Fruit fly (Drosophila melanogaster) whole organism, embryonic: Measurements from ENCODE around the gene CG16865.

ENCODE experiments used
- B-H1 ChIP-seq: fragments of 200-800 bp; sonication (Bioruptor generic); IDR thresholded peaks from 3 replicates; pipeline ENCODE4 v1.3.6; 2022; ENCODE audit warnings: missing biosample characterization, missing genetic modification characterization
- BEAF-32 ChIP-seq: fragments of 200-800 bp; sonication (Bioruptor generic); optimal IDR thresholded peaks from 3 replicates; lab custom pipeline; 2017; ENCODE audit warnings: missing biosample characterization, missing genetic modification characterization, mild to moderate bottlenecking, moderate library complexity, missing genetic modification reagents
- CG10209 ChIP-seq: fragments of 200-800 bp; sonication (Bioruptor generic); optimal IDR thresholded peaks from 3 replicates; lab custom pipeline; 2017; ENCODE audit warnings: missing biosample characterization, mild to moderate bottlenecking, missing genetic modification characterization, missing genetic modification reagents
- CG11247 ChIP-seq: fragments of 200-800 bp; sonication (Bioruptor generic); IDR thresholded peaks from 2 replicates; pipeline ENCODE4 v1.3.6; 2022; ENCODE audit warnings: missing biosample characterization, missing genetic modification characterization
- CG12769 ChIP-seq: fragments of 200-800 bp; sonication (Bioruptor generic); optimal IDR thresholded peaks from 2 replicates; lab custom pipeline; 2019; ENCODE audit warnings: missing biosample characterization, mild to moderate bottlenecking, missing genetic modification characterization, moderate library complexity
- CG13123 ChIP-seq: fragments of 200-800 bp; sonication (Bioruptor generic); optimal IDR thresholded peaks from 2 replicates; lab custom pipeline; 2016; ENCODE audit warnings: missing biosample characterization, missing genetic modification characterization
- CG13287 ChIP-seq: fragments of 200-800 bp; sonication (Bioruptor generic); IDR thresholded peaks from 2 replicates; pipeline ENCODE4 v1.3.6; 2022; ENCODE audit warnings: missing biosample characterization, missing genetic modification characterization; ENCODE audit not compliant: partially characterized antibody
- CG13775 ChIP-seq: fragments of 200-800 bp; sonication (Bioruptor generic); optimal IDR thresholded peaks from 3 replicates; lab custom pipeline; 2017; ENCODE audit warnings: missing biosample characterization, mild to moderate bottlenecking, missing genetic modification characterization
- CG14710 ChIP-seq: fragments of 200-800 bp; sonication (Bioruptor generic); optimal IDR thresholded peaks from 3 replicates; lab custom pipeline; 2019; ENCODE audit warnings: missing biosample characterization, mild to moderate bottlenecking, missing genetic modification characterization, moderate library complexity
- CG14860 ChIP-seq: fragments of 200-800 bp; sonication (Bioruptor generic); IDR thresholded peaks from 3 replicates; pipeline ENCODE4 v1.3.6; 2022; ENCODE audit warnings: missing biosample characterization, missing genetic modification characterization; ENCODE audit not compliant: partially characterized antibody
- CG15514 ChIP-seq: fragments of 200-800 bp; sonication (Bioruptor generic); optimal IDR thresholded peaks from 3 replicates; lab custom pipeline; 2017; ENCODE audit warnings: missing biosample characterization, missing genetic modification characterization, mild to moderate bottlenecking, moderate library complexity, missing genetic modification reagents
- CG17186 ChIP-seq: fragments of 200-800 bp; sonication (Bioruptor generic); optimal IDR thresholded peaks from 3 replicates; lab custom pipeline; 2017; ENCODE audit warnings: missing biosample characterization, missing genetic modification reagents, missing genetic modification characterization
- CG2116 ChIP-seq: fragments of 200-800 bp; sonication (Bioruptor generic); optimal IDR thresholded peaks from 3 replicates; lab custom pipeline; 2018; ENCODE audit warnings: missing biosample characterization, mild to moderate bottlenecking, missing genetic modification characterization
- CG2875 ChIP-seq: fragments of 200-800 bp; sonication (Bioruptor generic); optimal IDR thresholded peaks from 2 replicates; lab custom pipeline; 2017; ENCODE audit warnings: missing biosample characterization, mild to moderate bottlenecking, missing genetic modification characterization, missing genetic modification reagents
- CG34224 ChIP-seq: fragments of 200-800 bp; sonication (Bioruptor generic); IDR thresholded peaks from 3 replicates; pipeline ENCODE4 v1.3.6; 2022; ENCODE audit warnings: missing biosample characterization, missing genetic modification characterization; ENCODE audit not compliant: partially characterized antibody
- CG4282 ChIP-seq: fragments of 200-800 bp; sonication (Bioruptor generic); optimal IDR thresholded peaks from 2 replicates; lab custom pipeline; 2016; ENCODE audit warnings: missing biosample characterization, missing genetic modification characterization
- CG6791 ChIP-seq: fragments of 200-800 bp; sonication (Bioruptor generic); IDR thresholded peaks from 3 replicates; pipeline ENCODE4 v1.3.6; 2022; ENCODE audit warnings: missing biosample characterization, missing genetic modification characterization; ENCODE audit not compliant: partially characterized antibody
- CG9215 ChIP-seq: fragments of 200-800 bp; sonication (Bioruptor generic); IDR thresholded peaks from 2 replicates; pipeline ENCODE4 v1.3.6; 2022; ENCODE audit warnings: missing biosample characterization, missing genetic modification characterization
- CG9727 ChIP-seq: fragments of 200-800 bp; sonication (Bioruptor generic); optimal IDR thresholded peaks from 3 replicates; lab custom pipeline; 2017; ENCODE audit warnings: missing biosample characterization, mild to moderate bottlenecking, missing genetic modification characterization
- CkIIα-i1 ChIP-seq: fragments of 200-800 bp; sonication (Bioruptor generic); IDR thresholded peaks from 2 replicates; pipeline ENCODE4 v1.3.6; 2022; ENCODE audit warnings: missing biosample characterization, missing genetic modification characterization
- D ChIP-seq, 2 experiments: fragments of 200-800 bp in 1 of 2; fragments of >200 bp in 1 of 2; sonication (Bioruptor generic) in 1 of 2; optimal IDR thresholded peaks; 2 replicates in 1 of 2; 3 replicates in 1 of 2; lab custom pipeline; 2017; ENCODE audit warnings: mild to moderate bottlenecking in 1 of 2, missing biosample characterization in 1 of 2, missing genetic modification characterization in 1 of 2, missing genetic modification reagents in 1 of 2
- Dip3 ChIP-seq: fragments of 200-800 bp; sonication (Bioruptor generic); optimal IDR thresholded peaks from 3 replicates; lab custom pipeline; 2016; ENCODE audit warnings: missing biosample characterization, missing genetic modification characterization
- Dll ChIP-seq: fragments of 200-800 bp; sonication (Bioruptor generic); IDR thresholded peaks from 4 replicates; pipeline ENCODE4 v1.3.6; 2022; ENCODE audit warnings: missing biosample characterization, missing genetic modification characterization; ENCODE audit not compliant: partially characterized antibody
- E2f1 ChIP-seq: fragments of 200-800 bp; sonication (Bioruptor generic); IDR thresholded peaks from 2 replicates; pipeline ENCODE4 v1.3.6; 2022; ENCODE audit warnings: missing biosample characterization, missing genetic modification characterization
- E2f2 ChIP-seq: fragments of 200-800 bp; sonication (Bioruptor generic); IDR thresholded peaks from 2 replicates; pipeline ENCODE4 v1.3.6; 2022; ENCODE audit warnings: missing biosample characterization, missing genetic modification characterization
- HHEX ChIP-seq: fragments of 200-800 bp; sonication (Bioruptor generic); optimal IDR thresholded peaks from 3 replicates; lab custom pipeline; 2017; ENCODE audit warnings: missing biosample characterization, mild to moderate bottlenecking, missing genetic modification characterization, missing genetic modification reagents
- HLH4C ChIP-seq: fragments of 200-800 bp; sonication (Bioruptor generic); IDR thresholded peaks from 3 replicates; pipeline ENCODE4 v1.3.6; 2022; ENCODE audit warnings: missing biosample characterization, missing genetic modification characterization; ENCODE audit not compliant: partially characterized antibody
- Hsf ChIP-seq: fragments of 200-800 bp; sonication (Bioruptor generic); optimal IDR thresholded peaks from 3 replicates; lab custom pipeline; 2016; ENCODE audit warnings: missing biosample characterization, missing genetic modification characterization
- Med ChIP-seq: fragments of 200-800 bp; sonication (Bioruptor generic); peaks from one replicate; lab custom pipeline; 2016; ENCODE audit warnings: missing biosample characterization, missing genetic modification characterization, mild to moderate bottlenecking, inconsistent platforms, moderate library complexity
- Sry-β ChIP-seq: fragments of 200-800 bp; sonication (Bioruptor generic); optimal IDR thresholded peaks from 2 replicates; lab custom pipeline; 2018; ENCODE audit warnings: missing biosample characterization, mild to moderate bottlenecking, missing genetic modification characterization, moderate library complexity
- Tbp ChIP-seq: fragments of >200 bp; optimal IDR thresholded peaks from 2 replicates; lab custom pipeline; 2018; ENCODE audit warnings: missing biosample characterization, missing genetic modification characterization
- ab ChIP-seq: fragments of 200-800 bp; sonication (Bioruptor generic); optimal IDR thresholded peaks from 2 replicates; lab custom pipeline; 2016; ENCODE audit warnings: missing biosample characterization, missing genetic modification characterization
- chinmo ChIP-seq: fragments of 200-800 bp; sonication (Bioruptor generic); IDR thresholded peaks from 4 replicates; pipeline ENCODE4 v1.3.6; 2022; ENCODE audit warnings: missing biosample characterization, missing genetic modification characterization; ENCODE audit not compliant: partially characterized antibody
- corto ChIP-seq: fragments of 200-800 bp; sonication (Bioruptor generic); optimal IDR thresholded peaks from 2 replicates; lab custom pipeline; 2016; ENCODE audit warnings: missing biosample characterization, mild to moderate bottlenecking, missing genetic modification characterization, moderate library complexity
- emc ChIP-seq: fragments of 200-800 bp; sonication (Bioruptor generic); optimal IDR thresholded peaks from 2 replicates; lab custom pipeline; 2016; ENCODE audit warnings: missing biosample characterization, missing genetic modification characterization
- gfzf ChIP-seq: fragments of 200-800 bp; sonication (Bioruptor generic); optimal IDR thresholded peaks from 2 replicates; lab custom pipeline; 2016; ENCODE audit warnings: missing biosample characterization, mild to moderate bottlenecking, missing genetic modification characterization, moderate library complexity
- grau ChIP-seq: fragments of 200-800 bp; optimal IDR thresholded peaks from 3 replicates; lab custom pipeline; 2019; ENCODE audit warnings: missing biosample characterization, mild to moderate bottlenecking, missing genetic modification characterization, moderate library complexity
- lilli ChIP-seq: fragments of 200-800 bp; sonication (Bioruptor generic); optimal IDR thresholded peaks from 3 replicates; lab custom pipeline; 2016; ENCODE audit warnings: missing biosample characterization, missing genetic modification characterization
- luna ChIP-seq: fragments of 200-800 bp; sonication (Bioruptor generic); optimal IDR thresholded peaks from 2 replicates; lab custom pipeline; 2016; ENCODE audit warnings: missing biosample characterization, missing genetic modification characterization
- maf-S ChIP-seq: fragments of 200-800 bp; sonication (Bioruptor generic); optimal IDR thresholded peaks from 2 replicates; lab custom pipeline; 2016; ENCODE audit warnings: missing biosample characterization, missing genetic modification characterization
- mirr ChIP-seq: fragments of 200-800 bp; sonication (Bioruptor generic); optimal IDR thresholded peaks from 3 replicates; lab custom pipeline; 2018; ENCODE audit warnings: missing biosample characterization, mild to moderate bottlenecking, missing genetic modification characterization
- nmo ChIP-seq: fragments of 200-800 bp; sonication (Bioruptor generic); optimal IDR thresholded peaks from 2 replicates; lab custom pipeline; 2018; ENCODE audit warnings: missing biosample characterization, mild to moderate bottlenecking, missing genetic modification characterization, moderate library complexity
- pros ChIP-seq: fragments of 200-800 bp; sonication (Bioruptor generic); optimal IDR thresholded peaks from 3 replicates; lab custom pipeline; 2019; ENCODE audit warnings: missing biosample characterization, mild to moderate bottlenecking, missing genetic modification characterization, moderate library complexity
- sisA ChIP-seq: fragments of 200-800 bp; sonication (Bioruptor generic); IDR thresholded peaks from 2 replicates; pipeline ENCODE4 v1.3.6; 2022; ENCODE audit warnings: missing biosample characterization, missing genetic modification characterization
- sna ChIP-seq: fragments of 200-800 bp; sonication (Bioruptor generic); IDR thresholded peaks from 2 replicates; pipeline ENCODE4 v1.3.6; 2022; ENCODE audit warnings: missing biosample characterization, missing genetic modification characterization; ENCODE audit not compliant: partially characterized antibody
- tx ChIP-seq: fragments of 200-800 bp; sonication (Bioruptor generic); optimal IDR thresholded peaks from 2 replicates; lab custom pipeline; 2016; ENCODE audit warnings: missing biosample characterization, missing genetic modification characterization
- zfh1 ChIP-seq: fragments of 200-800 bp; sonication (Bioruptor generic); IDR thresholded peaks from 3 replicates; pipeline ENCODE4 v1.3.6; 2022; ENCODE audit warnings: missing biosample characterization, missing genetic modification characterization

The CG16865 gene

DNA sequence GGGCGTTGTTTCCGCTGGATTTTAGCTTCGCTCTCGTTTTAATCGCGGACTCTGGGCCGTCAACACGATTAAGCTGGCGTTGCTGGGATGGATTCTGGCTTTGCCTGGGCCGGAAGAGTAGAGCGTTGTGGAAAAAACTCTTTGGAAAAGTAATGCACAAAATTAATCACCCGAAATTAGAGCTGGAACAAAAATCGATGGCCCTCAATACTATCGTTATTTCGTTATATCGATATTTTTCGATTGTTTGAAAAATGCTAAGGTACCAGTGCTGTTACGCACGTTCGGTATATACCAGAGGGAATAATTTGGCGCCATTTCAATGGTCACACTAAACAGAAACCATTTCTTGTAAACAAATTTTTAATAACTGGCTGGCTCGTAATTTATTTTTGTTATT is 18.2 kb downstream of the CG16865 start, which contains the start of the genes Arpc1 and Orc5 (continued):
- peak; percentile 76 for TF ChIP-seq Med (GFP tag; lab: Kevin White, UChicago)
- TF ChIP-seq gfzf (GFP tag; lab: Kevin White, UChicago), result peak; percentile 93
- TF ChIP-seq Dll (GFP tag; lab: Robert Waterston, UW), result peak; percentile 88
- TF ChIP-seq BEAF-32, result peak; percentile 96
- peak; percentile 63 for TF ChIP-seq CG14710 (tag; lab: Kevin White, UChicago)
- no peak for TF ChIP-seq Tbp (GFP tag; lab: Kevin White, UChicago)
- TF ChIP-seq CG10209 (GFP tag; lab: Kevin White, UChicago), result no peak
- peak; percentile 10 for TF ChIP-seq D (optimal IDR thresholded peaks at IDR 0.05; lab: Kevin White, UChicago)
- no peak for TF ChIP-seq D (GFP tag; optimal IDR thresholded peaks at IDR 0.05; lab: Kevin White, UChicago)
- TF ChIP-seq zfh1 (GFP tag; lab: Robert Waterston, UW), result no peak
- peak; percentile 93 for TF ChIP-seq CG6791 (GFP tag; lab: Robert Waterston, UW)

DNA sequence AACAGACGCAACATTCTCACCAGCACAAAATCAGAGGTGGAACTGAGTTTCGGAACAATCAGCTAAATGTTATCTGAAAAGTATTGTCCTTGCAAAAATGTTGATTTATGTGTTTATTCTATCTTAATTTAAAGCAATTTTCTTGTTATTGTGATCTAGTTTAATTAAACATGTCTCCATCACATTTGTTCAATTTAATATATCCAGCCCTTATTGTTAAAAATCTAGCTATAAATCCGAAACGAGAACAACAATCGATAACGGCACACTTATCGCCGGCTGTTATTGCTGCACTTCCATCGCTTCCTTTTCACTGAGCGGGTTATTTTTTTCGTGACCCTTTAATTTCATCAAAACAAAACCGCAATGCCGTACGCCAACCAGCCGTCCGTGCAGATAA is 21.7 kb downstream of the CG16865 start, which contains the start of the genes GatC, PolG2 and Polr2C:
GatC (minus strand) TSS at position 48 of the 400 bp plus-strand sequence.
PolG2 (minus strand) TSS at position 48 of the 400 bp plus-strand sequence.
Polr2C (plus strand) TSS at position 280 of the 400 bp plus-strand sequence.
- TF ChIP-seq CG34224 (GFP tag; lab: Robert Waterston, UW) (peak; percentile 94), CG17186 (GFP tag; lab: Kevin White, UChicago) (peak; percentile 63), CG11247 (GFP tag; lab: Robert Waterston, UW) (peak; percentile 61), CG9215 (GFP tag; lab: Robert Waterston, UW) (peak; percentile 39; the same call in 1 of the 2 replicates), CG4282 (GFP tag; lab: Kevin White, UChicago) (no peak), E2f2 (GFP tag; lab: Robert Waterston, UW) (peak; percentile 74), mirr (GFP tag; lab: Kevin White, UChicago) (no peak), CG14710 (tag; lab: Kevin White, UChicago) (peak; percentile 67), E2f1 (GFP tag; lab: Robert Waterston, UW) (no peak), sna (peak; percentile 81), CG13287 (GFP tag; lab: Robert Waterston, UW) (peak; percentile 89), grau (peak; percentile 65), ab (GFP tag; lab: Kevin White, UChicago) (peak; percentile 14), nmo (GFP tag; lab: Kevin White, UChicago) (peak; percentile 70), CG13123 (GFP tag; lab: Kevin White, UChicago) (no peak), CG15514 (peak; percentile 82), Sry-β (GFP tag; lab: Kevin White, UChicago) (peak; percentile 81), Hsf (GFP tag; lab: Kevin White, UChicago) (peak; percentile 37), CG12769 (tag; lab: Kevin White, UChicago) (no peak), Dip3 (GFP tag; lab: Kevin White, UChicago) (peak; percentile 9), chinmo (peak; percentile 84), HHEX (no peak), sisA (GFP tag; lab: Robert Waterston, UW) (no peak), B-H1 (GFP tag; lab: Robert Waterston, UW) (no peak; the same call in 2 of the 3 replicates), CG14860 (peak; percentile 76), luna (GFP tag; lab: Kevin White, UChicago) (no peak), HLH4C (GFP tag; lab: Robert Waterston, UW) (peak; percentile 93), CG9727 (GFP tag; lab: Kevin White, UChicago) (peak; percentile 24), CG13775 (peak; percentile 62), corto (no peak), CG2875 (no peak), tx (peak; percentile 23), CkIIα-i1 (GFP tag; lab: Robert Waterston, UW) (no peak), pros (GFP tag; lab: Kevin White, UChicago) (no peak), emc (GFP tag; lab: Kevin White, UChicago) (no peak), lilli (peak; percentile 62), CG2116 (peak; percentile 66), maf-S (GFP tag; lab: Kevin White, UChicago) (peak; percentile 43)
